Worm (Caenorhabditis elegans): ENCODE data around the gene rmd-6.
"Not testable (repeated sequence)": the region's sequence is repeated elsewhere in the genome, so short reads cannot be mapped to it uniquely, and the experiment has no call there.

Gene rmd-6

ce11 chrIV:5064961-5065360 is 3.7 kb upstream of the rmd-6 start, which contains the start of gene msp-53:
TSS of gene msp-53 (minus strand) at chrIV:5065061.
- not testable (repeated sequence) for TF ChIP-seq zip-2, aly-2, ceh-62 (tag; optimal IDR thresholded peaks at IDR 0.05)

ce11 chrIV:5066887-5067286 is 1.8 kb upstream of the rmd-6 start, which contains the start of gene ttbk-2.2:
TSS of gene ttbk-2.2 (minus strand) at chrIV:5066987.
- TF ChIP-seq ceh-62 (tag; optimal IDR thresholded peaks at IDR 0.05); nhr-77 (tag; optimal IDR thresholded peaks at IDR 0.05); Y105C5A.15 (GFP tag; IDR thresholded peaks at IDR 0.05): not testable (repeated sequence)

ce11 chrIV:5070593-5070992 is 1.9 kb downstream of the rmd-6 start, which contains the start of gene C02B10.6:
TSS of gene C02B10.6 (plus strand) at chrIV:5070893.
- TF ChIP-seq ceh-62 (tag; optimal IDR thresholded peaks at IDR 0.05); ceh-44 (GFP tag; IDR thresholded peaks at IDR 0.05); F49E8.2 (tag; optimal IDR thresholded peaks at IDR 0.05; ENCODE audit: borderline replicate concordance): not testable (repeated sequence)

ce11 chrIV:5073836-5074235 is 5.2 kb downstream of the rmd-6 start:
- TF ChIP-seq nhr-41 (GFP tag; IDR thresholded peaks at IDR 0.05) = no peak
- TF ChIP-seq unc-62 (GFP tag; optimal IDR thresholded peaks at IDR 0.05 in 1 of 2) = peak in 1 of 2 experiments; percentile 16
- no peak for TF ChIP-seq unc-62 (tag; optimal IDR thresholded peaks at IDR 0.05)
- TF ChIP-seq zip-11 (GFP tag; IDR thresholded peaks at IDR 0.05) = no peak

ce11 chrIV:5076607-5077006 is 8.0 kb downstream of the rmd-6 start:
- TF ChIP-seq daf-16 (GFP tag; optimal IDR thresholded peaks at IDR 0.05) (peak in 1 of 2 experiments; percentile 60), daf-16 (tag; optimal IDR thresholded peaks at IDR 0.05) (no peak), lir-3 (tag; optimal IDR thresholded peaks at IDR 0.05) (no peak)

- TF ChIP-seq tra-1 (GFP tag; IDR thresholded peaks at IDR 0.05) = no peak
- peak in 1 of 2 experiments; percentile 63 for TF ChIP-seq unc-62 (GFP tag; optimal IDR thresholded peaks at IDR 0.05 in 1 of 2)
- TF ChIP-seq unc-62 (tag; optimal IDR thresholded peaks at IDR 0.05) = no peak
- 0 out of 2 replicates have a peak, but pooled peaks have one; percentile 29 for TF ChIP-seq hmg-1.1 (GFP tag; IDR thresholded peaks at IDR 0.05)
- TF ChIP-seq aha-1 (tag) = peak; percentile 85
- peak; percentile 56 for TF ChIP-seq nhr-6 (tag; optimal IDR thresholded peaks at IDR 0.05)
Observed at ce11 chrIV:5077918-5078317, 9.3 kb downstream of the rmd-6 start.

ce11 chrIV:5078846-5079245 is 10.2 kb downstream of the rmd-6 start:
- TF ChIP-seq set-16 (GFP tag; IDR thresholded peaks at IDR 0.05) (no peak), aha-1 (tag) (peak; percentile 88), daf-16 (GFP tag; optimal IDR thresholded peaks at IDR 0.05) (peak in 1 of 2 experiments; percentile 32), daf-16 (tag; optimal IDR thresholded peaks at IDR 0.05) (no peak), madf-5 (GFP tag; IDR thresholded peaks at IDR 0.05) (no peak), aly-2 (tag; optimal IDR thresholded peaks at IDR 0.05) (no peak), dpl-1 (GFP tag; optimal IDR thresholded peaks at IDR 0.05) (no peak), unc-62 (GFP tag; optimal IDR thresholded peaks at IDR 0.05 in 1 of 2) (peak in 1 of 2 experiments; percentile 60), unc-62 (tag; optimal IDR thresholded peaks at IDR 0.05) (no peak), lsy-2 (tag; optimal IDR thresholded peaks at IDR 0.05) (peak in 1 of 2 experiments; percentile 12)

- TF ChIP-seq hif-1 (tag; optimal IDR thresholded peaks at IDR 0.05) = peak in 1 of 2 experiments; percentile 9
- no peak for TF ChIP-seq ceh-62 (tag; optimal IDR thresholded peaks at IDR 0.05)
- TF ChIP-seq aha-1 (tag) = peak; percentile 45
- TF ChIP-seq daf-16 (GFP tag; optimal IDR thresholded peaks at IDR 0.05) = no peak
- TF ChIP-seq daf-16 (tag; optimal IDR thresholded peaks at IDR 0.05) = no peak
- TF ChIP-seq hlh-30 (tag; optimal IDR thresholded peaks at IDR 0.05; ENCODE audit: insufficient read depth) = peak; percentile 3
- peak; percentile 48; the same call in 1 of the 2 replicates for TF ChIP-seq hmg-1.1 (GFP tag; IDR thresholded peaks at IDR 0.05)
- TF ChIP-seq rbr-2 (tag; optimal IDR thresholded peaks at IDR 0.05) = peak; percentile 63
- TF ChIP-seq lsy-2 (tag; optimal IDR thresholded peaks at IDR 0.05) = peak in 1 of 2 experiments; percentile 0
- no peak for TF ChIP-seq ztf-11 (tag; optimal IDR thresholded peaks at IDR 0.05)
- peak; percentile 41 for TF ChIP-seq mep-1 (tag; optimal IDR thresholded peaks at IDR 0.05)
Observed at ce11 chrIV:5081122-5081521, 12.5 kb downstream of the rmd-6 start.
